Worm (Caenorhabditis elegans): Measurements from ENCODE around the gene rheb-1.
A peak's percentile ranks its signal among the peaks of the same experiment; 100 is the strongest.

The rheb-1 gene

DNA sequence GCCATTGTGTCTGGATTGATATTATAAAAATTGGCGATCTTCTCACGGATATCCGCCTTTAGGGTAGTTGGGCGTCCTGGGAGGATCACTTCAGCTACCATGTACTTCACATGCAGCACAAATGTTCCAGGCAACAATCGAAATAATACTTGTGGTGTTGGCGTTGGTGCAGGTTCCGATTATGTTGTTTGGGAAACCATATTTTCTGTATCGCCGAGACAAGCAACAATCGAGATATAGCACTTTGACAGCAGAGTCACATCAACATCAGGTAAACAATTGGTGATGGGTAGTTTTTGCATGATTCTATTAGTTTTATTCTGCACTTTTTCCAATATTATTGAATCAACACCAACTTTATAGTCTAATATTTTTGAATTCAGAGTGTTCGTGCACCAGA, 42.5 kb downstream of the rheb-1 start, which contains the start of gene T26G10.3:
T26G10.3 (minus strand) TSS at position 101 of the 400 bp plus-strand sequence.
- TF ChIP-seq tbx-2 (tag; optimal IDR thresholded peaks at IDR 0.05) (no peak), nhr-232 (tag; optimal IDR thresholded peaks at IDR 0.05) (no peak), T23F11.4 (GFP tag; optimal IDR thresholded peaks at IDR 0.05) (no peak), pha-4 (tag; optimal IDR thresholded peaks at IDR 0.05) (no peak)

DNA sequence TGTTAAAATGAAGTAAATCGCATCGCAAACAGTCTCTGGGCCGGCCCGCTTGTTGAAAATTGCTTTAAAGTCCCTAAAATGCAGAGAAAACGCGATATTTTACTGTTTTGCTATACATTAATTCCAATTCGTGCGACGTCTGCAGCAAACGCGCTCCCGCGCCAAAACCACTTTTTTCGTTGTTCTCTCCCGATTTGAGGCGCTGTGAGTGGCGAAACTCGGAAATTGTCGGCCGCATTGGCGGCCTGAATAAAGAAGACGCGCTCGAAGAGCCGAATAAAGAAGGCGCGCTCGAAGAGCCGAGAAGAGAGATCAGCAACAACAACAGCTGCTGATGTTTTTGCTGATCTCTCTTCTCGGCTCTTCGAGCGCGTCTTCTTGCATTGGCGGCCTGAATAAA, 47.5 kb downstream of the rheb-1 start:
- TF ChIP-seq ceh-31 (tag; optimal IDR thresholded peaks at IDR 0.05) = peak; percentile 49

DNA sequence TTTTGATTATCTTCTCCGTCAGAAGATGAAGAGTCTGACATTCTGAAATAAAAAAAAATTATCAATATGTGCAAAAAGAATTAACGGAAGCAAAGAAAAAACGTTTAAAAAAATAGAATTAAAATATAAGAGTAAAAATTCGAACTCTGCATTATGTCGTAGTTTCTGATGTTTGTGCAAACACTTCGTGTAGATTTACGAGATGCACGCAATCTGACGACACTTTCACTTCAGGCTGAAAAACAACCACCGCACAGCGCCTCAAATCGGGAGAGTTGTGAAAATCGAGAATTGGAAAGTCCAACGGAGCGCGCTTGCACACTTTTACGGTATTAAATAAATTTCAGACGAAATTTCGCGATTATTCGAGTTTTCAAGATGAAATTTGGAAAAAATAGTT, 49.2 kb downstream of the rheb-1 start, which contains the start of gene T26G10.1:
T26G10.1 (minus strand) TSS at position 42 of the 400 bp plus-strand sequence.
- peak; percentile 13 for TF ChIP-seq nfya-1 (tag; optimal IDR thresholded peaks at IDR 0.05)
- TF ChIP-seq unc-42 (tag; optimal IDR thresholded peaks at IDR 0.05) = peak; percentile 9
- peak; percentile 20 for TF ChIP-seq elt-2 (tag; optimal IDR thresholded peaks at IDR 0.05)
- TF ChIP-seq C08G9.2 (tag; optimal IDR thresholded peaks at IDR 0.05) = no peak
- peak; percentile 4 for TF ChIP-seq ceh-31 (tag; optimal IDR thresholded peaks at IDR 0.05)
